Worm (Caenorhabditis elegans) whole organism, early embryonic: ENCODE data around the gene K05F6.14.
"Not testable (repeated sequence)": the region's sequence is repeated elsewhere in the genome, so short reads cannot be mapped to it uniquely, and the experiment has no call there.

Experiments
- B0310.2 ChIP-seq: sonication (generic microtip); optimal IDR thresholded peaks from 2 replicates; lab custom pipeline; 2016; ENCODE audit warnings: mild to moderate bottlenecking, missing genetic modification characterization, missing compliant biosample characterization
- aly-1 ChIP-seq: sonication (generic microtip); optimal IDR thresholded peaks from 2 replicates; lab custom pipeline; 2016; ENCODE audit warnings: missing genetic modification characterization, missing compliant biosample characterization
- ama-1 ChIP-seq: fragments of 150-350 bp; optimal IDR thresholded peaks from 2 replicates; lab custom pipeline; 2014
- ceh-13 ChIP-seq: fragments of 200-800 bp; sonication (Bioruptor generic); optimal IDR thresholded peaks from 2 replicates; lab custom pipeline; 2018; ENCODE audit warnings: mild to moderate bottlenecking, missing genetic modification characterization, missing compliant biosample characterization
- ceh-36 ChIP-seq: sonication (generic microtip); optimal IDR thresholded peaks from 2 replicates; lab custom pipeline; 2016; ENCODE audit warnings: missing genetic modification characterization, inconsistent platforms, missing compliant biosample characterization
- flt-1 ChIP-seq: fragments of 200-800 bp; sonication (Bioruptor generic); IDR thresholded peaks from 2 replicates; pipeline ENCODE4 v1.3.6; 2022; ENCODE audit warnings: missing genetic modification characterization, missing compliant biosample characterization
- hmg-4 ChIP-seq: fragments of 200-800 bp; sonication (Bioruptor generic); optimal IDR thresholded peaks from 2 replicates; lab custom pipeline; 2018; ENCODE audit warnings: mild to moderate bottlenecking, missing genetic modification characterization, missing compliant biosample characterization
- hnd-1 ChIP-seq: sonication (generic microtip); optimal IDR thresholded peaks from 2 replicates; lab custom pipeline; 2016; ENCODE audit warnings: missing genetic modification characterization, missing compliant biosample characterization
- pes-1 ChIP-seq: fragments of 200-800 bp; sonication (Bioruptor generic); IDR thresholded peaks from 2 replicates; pipeline ENCODE4 v1.3.6; 2022; ENCODE audit warnings: missing genetic modification reagents, missing genetic modification characterization, missing compliant biosample characterization
- scrt-1 ChIP-seq: fragments of 200-800 bp; sonication (Bioruptor generic); IDR thresholded peaks from 2 replicates; pipeline ENCODE4 v1.3.6; 2022; ENCODE audit warnings: missing genetic modification characterization, missing compliant biosample characterization
- sea-1 ChIP-seq: fragments of 200-800 bp; sonication (Bioruptor generic); conservative IDR thresholded peaks from 2 replicates; pipeline ENCODE4 v1.3.6; 2022; ENCODE audit warnings: missing genetic modification characterization, missing compliant biosample characterization
- tra-4 ChIP-seq: sonication (generic microtip); optimal IDR thresholded peaks from 2 replicates; lab custom pipeline; 2017; ENCODE audit warnings: missing genetic modification characterization, missing compliant biosample characterization

DNA sequence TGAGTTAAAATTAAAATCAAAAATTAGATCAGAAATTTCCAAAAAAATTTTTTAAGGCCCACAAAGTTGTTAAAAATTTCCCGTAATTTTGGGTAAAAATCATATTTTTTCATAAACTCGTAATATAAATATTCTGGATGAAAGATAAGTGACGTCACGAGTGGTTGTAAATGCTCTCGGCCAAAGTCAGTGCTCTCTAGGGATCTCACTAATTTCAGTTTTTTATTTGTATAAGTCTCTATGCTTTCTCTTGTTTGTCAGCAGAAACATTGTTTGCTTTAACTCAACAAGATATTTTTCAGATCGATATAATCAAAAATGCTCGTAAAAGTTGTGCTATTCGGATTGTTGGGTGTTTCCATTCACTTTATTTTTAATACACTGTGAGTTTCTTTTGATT, 18.8 kb upstream of the K05F6.14 start, which contains the start of gene K05F6.4:
- TF ChIP-seq aly-1 (tag; lab: Kevin White, UChicago); ama-1 (lab: Kevin White, UChicago); hmg-4 (GFP tag; lab: Kevin White, UChicago); sea-1; hnd-1 (tag; lab: Kevin White, UChicago); flt-1; ceh-13 (GFP tag; lab: Kevin White, UChicago); pes-1 (GFP tag; lab: Robert Waterston, UW); scrt-1 (GFP tag; lab: Robert Waterston, UW); B0310.2 (tag; lab: Kevin White, UChicago); tra-4 (tag; lab: Kevin White, UChicago); ceh-36 (tag; lab: Kevin White, UChicago): not testable (repeated sequence)
